Worm (Caenorhabditis elegans): ENCODE data around the gene gbb-1.

DNA sequence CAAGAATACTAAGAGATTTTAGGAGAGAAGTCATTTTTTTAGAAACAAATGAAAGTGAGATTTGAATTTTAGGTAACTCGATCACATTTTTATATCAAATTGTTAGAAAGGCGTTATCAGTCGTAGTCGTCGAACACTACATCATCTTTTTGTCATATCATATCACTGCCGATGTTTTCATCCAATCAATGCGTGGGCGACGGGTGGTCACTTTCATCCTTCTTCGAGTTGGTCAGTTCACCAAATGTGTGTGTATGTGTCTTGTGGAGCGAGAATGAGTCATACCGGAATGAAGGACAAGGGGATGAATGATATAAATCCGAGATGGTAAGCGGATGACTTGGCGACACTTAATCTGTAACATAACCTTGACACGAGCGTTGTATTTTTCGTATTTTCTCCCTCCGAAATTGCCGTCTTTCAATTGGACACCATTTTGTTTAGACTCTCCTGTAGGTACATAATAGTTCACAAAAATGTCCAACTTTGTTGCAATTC lies 11.2 kb upstream of the gbb-1 start, which contains the start of the genes Y41G9A.10 and Y41G9A.5:
- TF ChIP-seq hlh-12 (tag; optimal IDR thresholded peaks at IDR 0.05) (no peak), snpc-1.1 (tag; optimal IDR thresholded peaks at IDR 0.05; ENCODE audit: insufficient read depth) (no peak), ceh-79 (tag; optimal IDR thresholded peaks at IDR 0.05) (no peak), hlh-26 (GFP tag; conservative IDR thresholded peaks at IDR 0.05) (no peak), lsl-1 (GFP tag; optimal IDR thresholded peaks at IDR 0.05) (no peak), ccch-3 (GFP tag; optimal IDR thresholded peaks at IDR 0.05) (no peak)
